Fruit fly (Drosophila melanogaster): Measurements from ENCODE around the gene CG5151.
A peak's percentile ranks its signal among the peaks of the same experiment; 100 is the strongest.

CG5151 gene

DNA sequence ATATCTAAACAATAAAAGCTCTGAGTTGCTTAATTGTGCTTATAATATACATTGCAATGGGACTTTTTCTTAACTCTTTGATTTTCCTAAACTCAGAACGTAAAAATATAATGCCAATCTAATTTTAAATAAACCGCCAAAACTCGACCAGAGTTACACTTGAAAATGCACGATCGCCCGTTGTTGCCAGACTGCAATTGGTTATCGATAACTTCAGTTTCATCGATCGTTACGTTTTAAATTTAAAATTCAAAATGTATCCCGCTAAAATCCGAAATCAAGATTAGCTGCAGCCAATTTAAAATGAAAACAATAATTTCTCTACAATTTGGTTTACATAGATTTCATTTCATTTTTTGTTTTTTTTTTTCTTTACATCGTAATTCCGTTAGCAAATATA, 25.4 kb downstream of the CG5151 start (continued):
- TF ChIP-seq Rx (GFP tag; IDR thresholded peaks at IDR 0.05) (no peak), CG12659 (GFP tag; optimal IDR thresholded peaks at IDR 0.05) (no peak), Oaz (GFP tag; IDR thresholded peaks at IDR 0.05) (no peak), Max (GFP tag; optimal IDR thresholded peaks at IDR 0.05) (no peak), CG1603 (tag; optimal IDR thresholded peaks at IDR 0.05) (peak; percentile 76), CG8388 (GFP tag; optimal IDR thresholded peaks at IDR 0.05) (no peak), CG3163 (GFP tag; optimal IDR thresholded peaks at IDR 0.05) (no peak), CG15011 (GFP tag; optimal IDR thresholded peaks at IDR 0.05) (no peak), vfl (GFP tag; optimal IDR thresholded peaks at IDR 0.05) (no peak), Kr (GFP tag; optimal IDR thresholded peaks at IDR 0.05) (no peak), Chrac-16 (GFP tag; optimal IDR thresholded peaks at IDR 0.05) (no peak), stc (GFP tag; IDR thresholded peaks at IDR 0.05) (no peak), CG10267 (tag; optimal IDR thresholded peaks at IDR 0.05) (peak; percentile 31), Lhr (GFP tag; optimal IDR thresholded peaks at IDR 0.05) (peak; percentile 33), CG4282 (GFP tag; optimal IDR thresholded peaks at IDR 0.05) (no peak), Antp (GFP tag; optimal IDR thresholded peaks at IDR 0.05) (no peak), trh (GFP tag; optimal IDR thresholded peaks at IDR 0.05) (no peak), sna (GFP tag; IDR thresholded peaks at IDR 0.05; ENCODE audit: partially characterized antibody) (no peak), ato (GFP tag; IDR thresholded peaks at IDR 0.05; ENCODE audit: partially characterized antibody) (0 out of 2 replicates have a peak, but pooled peaks have one; percentile 28), Abd-B (GFP tag; optimal IDR thresholded peaks at IDR 0.05) (no peak), grn (GFP tag; optimal IDR thresholded peaks at IDR 0.05) (peak; percentile 37), tio (GFP tag; optimal IDR thresholded peaks at IDR 0.05) (no peak), hkb (optimal IDR thresholded peaks at IDR 0.05) (no peak), hkb (GFP tag; IDR thresholded peaks at IDR 0.05) (no peak), bbx (GFP tag; IDR thresholded peaks at IDR 0.05; ENCODE audit: partially characterized antibody) (peak; percentile 35; the same call in 1 of the 2 replicates)

DNA sequence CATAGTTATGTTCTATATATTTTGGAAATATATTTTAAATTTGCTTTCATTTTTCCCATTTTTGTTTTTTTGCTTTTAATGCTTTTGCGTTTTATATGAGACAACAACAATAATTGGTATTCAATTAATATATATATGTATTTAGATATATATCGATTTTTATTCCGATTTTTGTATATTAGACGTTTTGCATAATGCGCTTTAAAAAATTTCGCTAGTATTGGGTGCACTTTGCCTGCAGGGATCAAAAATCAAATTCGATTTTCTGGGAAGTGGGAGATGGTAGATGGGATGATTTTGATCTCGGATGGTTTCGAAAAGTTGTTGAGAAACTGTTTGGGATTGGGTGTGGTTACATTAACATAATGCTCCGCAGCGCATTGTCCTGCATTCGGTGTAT, 26.7 kb downstream of the CG5151 start, which contains the start of gene CG5157:
Gene CG5157 (minus strand): TSS at position 101 of the 400 bp plus-strand sequence.
- TF ChIP-seq eyg (GFP tag; optimal IDR thresholded peaks at IDR 0.05) (no peak), fd102C (GFP tag; optimal IDR thresholded peaks at IDR 0.05) (no peak), CG7745 (tag; optimal IDR thresholded peaks at IDR 0.05) (no peak), CG10274 (GFP tag; optimal IDR thresholded peaks at IDR 0.05) (no peak), yki (optimal IDR thresholded peaks at IDR 0.05) (no peak), CrebB (tag; optimal IDR thresholded peaks at IDR 0.05) (no peak), CG3407 (GFP tag; optimal IDR thresholded peaks at IDR 0.05) (no peak)

DNA sequence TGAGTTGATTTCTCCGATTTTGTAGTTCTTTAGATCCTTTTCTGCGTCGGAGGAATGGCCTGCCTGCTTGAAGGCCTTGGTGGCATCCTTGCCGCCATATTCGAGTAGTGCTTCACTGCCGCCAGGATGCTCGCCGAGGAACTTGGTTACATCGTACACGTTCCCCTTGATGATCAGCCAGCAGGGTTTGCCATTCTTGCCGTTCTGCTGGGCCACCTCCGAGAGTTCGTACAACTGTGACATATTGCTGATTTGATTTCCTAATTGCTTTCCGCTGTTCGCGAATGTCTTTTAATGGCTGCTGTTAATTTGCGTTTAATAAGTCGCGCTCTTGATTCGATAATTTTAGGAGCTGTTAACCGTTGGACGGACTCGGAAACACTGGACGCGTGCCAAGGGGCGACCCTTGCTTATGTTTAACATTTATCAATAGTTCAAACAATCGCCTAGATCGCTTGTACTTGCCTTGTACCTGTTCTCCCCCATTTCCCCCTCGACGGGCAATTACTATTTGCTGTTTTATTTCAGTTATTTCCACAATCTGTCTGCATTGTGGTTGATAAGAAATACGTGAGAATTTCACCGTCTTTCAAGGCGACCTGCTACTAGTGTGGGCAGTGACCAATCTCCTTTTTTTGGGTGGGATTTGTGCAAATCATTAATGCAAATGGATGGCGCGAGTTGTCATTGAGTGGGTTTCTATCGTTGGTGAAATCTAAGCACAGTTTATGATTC, 27.5 kb downstream of the CG5151 start:
- TF ChIP-seq caup (GFP tag; optimal IDR thresholded peaks at IDR 0.05; ENCODE audit: severe bottlenecking) (peak; percentile 31), Vsx1 (GFP tag; optimal IDR thresholded peaks at IDR 0.05) (no peak), CG12744 (GFP tag; optimal IDR thresholded peaks at IDR 0.05) (no peak), ttk (GFP tag; IDR thresholded peaks at IDR 0.05) (no peak), ems (GFP tag; optimal IDR thresholded peaks at IDR 0.05) (no peak), kah (GFP tag; optimal IDR thresholded peaks at IDR 0.05) (no peak), kay (GFP tag; optimal IDR thresholded peaks at IDR 0.05) (no peak), twi (tag; optimal IDR thresholded peaks at IDR 0.05) (no peak), pnt (GFP tag; optimal IDR thresholded peaks at IDR 0.05) (no peak), gfzf (GFP tag; optimal IDR thresholded peaks at IDR 0.05) (no peak), CG8388 (GFP tag; optimal IDR thresholded peaks at IDR 0.05) (no peak), CG33213 (GFP tag; optimal IDR thresholded peaks at IDR 0.05) (no peak), CG14441 (GFP tag; IDR thresholded peaks at IDR 0.05) (0 out of 2 replicates have a peak, but pooled peaks have one; percentile 9), Dbx (GFP tag; IDR thresholded peaks at IDR 0.05) (no peak), CG7987 (GFP tag; optimal IDR thresholded peaks at IDR 0.05) (no peak), CG15601 (tag; optimal IDR thresholded peaks at IDR 0.05) (no peak), Ets65A (GFP tag) (peak; percentile 88), Asciz (GFP tag; optimal IDR thresholded peaks at IDR 0.05) (no peak), Kr (GFP tag; optimal IDR thresholded peaks at IDR 0.05) (no peak)
